Worm (Caenorhabditis elegans) whole organism, L3 larva: ENCODE data around the gene ZK669.5.

Source experiments
- ama-1 ChIP-seq: fragments of 150-350 bp; optimal IDR thresholded peaks from 2 replicates; lab custom pipeline; 2018
- ceh-16 ChIP-seq: sonication (generic microtip); optimal IDR thresholded peaks from 2 replicates; lab custom pipeline; 2017; ENCODE audit warnings: missing biosample characterization, missing genetic modification characterization
- ceh-82 ChIP-seq: fragments of 150-350 bp; optimal IDR thresholded peaks from 2 replicates; lab custom pipeline; 2014; ENCODE audit warnings: missing biosample characterization, missing genetic modification characterization
- ceh-9 ChIP-seq: sonication (generic microtip); optimal IDR thresholded peaks from 2 replicates; lab custom pipeline; 2018; ENCODE audit warnings: missing biosample characterization, missing genetic modification characterization
- daf-12 ChIP-seq: fragments of 150-350 bp; optimal IDR thresholded peaks from 2 replicates; lab custom pipeline; 2014; ENCODE audit warnings: missing biosample characterization, missing genetic modification reagents, missing genetic modification characterization
- egl-27 ChIP-seq: sonication (generic microtip); optimal IDR thresholded peaks from 4 replicates; lab custom pipeline; 2017; ENCODE audit warnings: missing biosample characterization, missing genetic modification reagents, missing genetic modification characterization
- elt-1 ChIP-seq: fragments of 150-350 bp; optimal IDR thresholded peaks from 2 replicates; lab custom pipeline; 2014; ENCODE audit warnings: missing biosample characterization, missing genetic modification characterization
- eor-1 ChIP-seq, 2 experiments: fragments of 150-350 bp; optimal IDR thresholded peaks; 2 replicates each; lab custom pipeline; 2014 to 2018; ENCODE audit warnings: missing biosample characterization in 2 of 2, missing genetic modification characterization in 2 of 2
- fkh-10 ChIP-seq: sonication (generic microtip); optimal IDR thresholded peaks from 2 replicates; lab custom pipeline; 2017; ENCODE audit warnings: missing biosample characterization, missing genetic modification reagents, missing genetic modification characterization
- hmg-11 ChIP-seq: sonication (generic microtip); optimal IDR thresholded peaks from 2 replicates; lab custom pipeline; 2016; ENCODE audit warnings: missing genetic modification characterization, missing compliant biosample characterization
- jun-1 ChIP-seq: fragments of 150-350 bp; optimal IDR thresholded peaks from 2 replicates; lab custom pipeline; 2014; ENCODE audit warnings: missing biosample characterization, missing genetic modification reagents, missing genetic modification characterization
- lin-15B ChIP-seq: fragments of 150-350 bp; optimal IDR thresholded peaks from 2 replicates; lab custom pipeline; 2014; ENCODE audit warnings: missing biosample characterization, missing genetic modification characterization
- mdl-1 ChIP-seq: fragments of 150-350 bp; optimal IDR thresholded peaks from 2 replicates; lab custom pipeline; 2014; ENCODE audit warnings: missing biosample characterization, missing genetic modification characterization
- mml-1 ChIP-seq: fragments of 150-350 bp; sonication (generic microtip); optimal IDR thresholded peaks from 3 replicates; lab custom pipeline; 2014; ENCODE audit warnings: missing biosample characterization, missing genetic modification characterization
- nfya-1 ChIP-seq: sonication (generic microtip); optimal IDR thresholded peaks from 2 replicates; lab custom pipeline; 2017; ENCODE audit warnings: missing genetic modification characterization, mild to moderate bottlenecking, missing compliant biosample characterization, antibody characterized with exemption, moderate library complexity; ENCODE audit not compliant: insufficient read depth
- nhr-23 ChIP-seq: fragments of 150-350 bp; optimal IDR thresholded peaks from 2 replicates; lab custom pipeline; 2014; ENCODE audit warnings: missing biosample characterization, missing genetic modification reagents, missing genetic modification characterization
- nhr-25 ChIP-seq: sonication (generic microtip); optimal IDR thresholded peaks from 2 replicates; lab custom pipeline; 2017; ENCODE audit warnings: missing biosample characterization, missing genetic modification characterization
- nhr-28 ChIP-seq: fragments of 150-350 bp; optimal IDR thresholded peaks from 2 replicates; lab custom pipeline; 2014; ENCODE audit warnings: missing biosample characterization, missing genetic modification characterization
- nhr-43 ChIP-seq: sonication (generic microtip); optimal IDR thresholded peaks from 2 replicates; lab custom pipeline; 2016; ENCODE audit warnings: mild to moderate bottlenecking, missing genetic modification characterization, missing compliant biosample characterization; ENCODE audit not compliant: poor library complexity, severe bottlenecking
- nhr-76 ChIP-seq: fragments of 150-350 bp; sonication (generic microtip); optimal IDR thresholded peaks from 5 replicates; lab custom pipeline; 2014; ENCODE audit warnings: missing biosample characterization, missing genetic modification characterization
- nhr-77 ChIP-seq: fragments of 150-350 bp; optimal IDR thresholded peaks from 2 replicates; lab custom pipeline; 2014; ENCODE audit warnings: missing biosample characterization, missing genetic modification characterization
- pqm-1 ChIP-seq: fragments of 150-350 bp; optimal IDR thresholded peaks from 2 replicates; lab custom pipeline; 2017; ENCODE audit warnings: missing biosample characterization, missing genetic modification characterization, inconsistent platforms
- sea-2 ChIP-seq: fragments of 150-350 bp; sonication (generic microtip); optimal IDR thresholded peaks from 4 replicates; lab custom pipeline; 2014; ENCODE audit warnings: missing biosample characterization, missing genetic modification reagents, missing genetic modification characterization
- skn-1 ChIP-seq: fragments of 150-350 bp; optimal IDR thresholded peaks from 2 replicates; lab custom pipeline; 2014; ENCODE audit warnings: missing biosample characterization, missing genetic modification characterization
- tbx-2 ChIP-seq: sonication (generic microtip); optimal IDR thresholded peaks from 2 replicates; lab custom pipeline; 2016; ENCODE audit warnings: mild to moderate bottlenecking, missing genetic modification characterization, missing compliant biosample characterization
- unc-39 ChIP-seq: sonication (generic microtip); optimal IDR thresholded peaks from 4 replicates; lab custom pipeline; 2017; ENCODE audit warnings: missing biosample characterization, missing genetic modification characterization
- zag-1 ChIP-seq: fragments of 150-350 bp; optimal IDR thresholded peaks from 2 replicates; lab custom pipeline; 2014; ENCODE audit warnings: missing biosample characterization, missing genetic modification characterization
- ztf-11 ChIP-seq: fragments of 150-350 bp; optimal IDR thresholded peaks from 2 replicates; lab custom pipeline; 2014; ENCODE audit warnings: missing biosample characterization, missing genetic modification characterization
- ztf-4 ChIP-seq: fragments of 150-350 bp; optimal IDR thresholded peaks from 2 replicates; lab custom pipeline; 2014; ENCODE audit warnings: missing biosample characterization, missing genetic modification characterization

The ZK669.5 gene

ce11 chrII:7921155-7921554 lies 25.5 kb downstream of the ZK669.5 start:
- peak; percentile 76 for TF ChIP-seq fkh-10
- TF ChIP-seq nhr-28 = no peak

- peak; percentile 93 for TF ChIP-seq fkh-10
- no peak for TF ChIP-seq pqm-1 (tag; lab: Kevin White, UChicago)
Measured at ce11 chrII:7920178-7920577, 26.5 kb downstream of the ZK669.5 start.

- TF ChIP-seq nhr-76 (no peak), fkh-10 (no peak), ceh-16 (tag; lab: Kevin White, UChicago) (no peak), nhr-43 (no peak)
- TF ChIP-seq, all 47 proteins: peak for 0
Measured at ce11 chrII:7911015-7911414, 35.7 kb downstream of the ZK669.5 start, which contains the start of gene ZK675.4. Gene ZK675.4 (plus strand): TSS chrII:7911315.

ce11 chrII:7907539-7907997 lies 39.1 kb downstream of the ZK669.5 start, which contains the start of gene best-23:
Gene best-23 (minus strand): TSS chrII:7907589.
- no peak for TF ChIP-seq nhr-76
- TF ChIP-seq tbx-2 (tag; lab: Kevin White, UChicago) = no peak
- no peak for TF ChIP-seq hmg-11 (tag; lab: Kevin White, UChicago)
- TF ChIP-seq nfya-1 (tag; lab: Kevin White, UChicago) = peak; percentile 9
- no peak for TF ChIP-seq ceh-16 (tag; lab: Kevin White, UChicago)
- no peak for TF ChIP-seq egl-27
- TF ChIP-seq ama-1 = no peak
- TF ChIP-seq ceh-82 = no peak
- TF ChIP-seq, all 47 proteins: peak for 1

- TF ChIP-seq hmg-11 (tag; lab: Kevin White, UChicago) (no peak), ama-1 (no peak), pqm-1 (tag; lab: Kevin White, UChicago) (no peak), elt-1 (tag; lab: Kevin White, UChicago) (no peak), egl-27 (no peak), nhr-25 (tag; lab: Kevin White, UChicago) (no peak), daf-12 (tag; lab: Kevin White, UChicago) (no peak), eor-1 (tag; optimal IDR thresholded peaks at IDR 0.05; lab: Kevin White, UChicago) (no peak), tbx-2 (tag; lab: Kevin White, UChicago) (no peak), ztf-11 (tag; lab: Kevin White, UChicago) (no peak), zag-1 (tag; lab: Kevin White, UChicago) (no peak), jun-1 (tag; lab: Kevin White, UChicago) (no peak), nhr-77 (no peak), ztf-4 (tag; lab: Kevin White, UChicago) (no peak), skn-1 (tag; lab: Kevin White, UChicago) (no peak), mml-1 (tag; lab: Kevin White, UChicago) (no peak), nhr-23 (no peak)
Measured at ce11 chrII:7901990-7902389, 44.7 kb downstream of the ZK669.5 start.

ce11 chrII:7900762-7901161 lies 45.9 kb downstream of the ZK669.5 start:
- TF ChIP-seq tbx-2 (tag; lab: Kevin White, UChicago) (no peak), ceh-9 (tag; lab: Kevin White, UChicago) (no peak), jun-1 (tag; lab: Kevin White, UChicago) (no peak), mml-1 (tag; lab: Kevin White, UChicago) (no peak)

ce11 chrII:7900190-7900672 lies 46.4 kb downstream of the ZK669.5 start, which contains the start of gene rev-1:
Gene rev-1 (plus strand): TSS chrII:7900622.
- TF ChIP-seq mdl-1 (no peak), nhr-25 (tag; lab: Kevin White, UChicago) (no peak), pqm-1 (tag; lab: Kevin White, UChicago) (no peak), unc-39 (tag; lab: Kevin White, UChicago) (no peak), elt-1 (tag; lab: Kevin White, UChicago) (no peak), sea-2 (no peak), lin-15B (tag; lab: Kevin White, UChicago) (no peak), nhr-43 (no peak)
- TF ChIP-seq, all 47 proteins: peak for 0
